Worm (Caenorhabditis elegans) whole organism, L3 larva: ENCODE results near the gene F16F9.4.

Experiments used
- R02D3.7 ChIP-seq: fragments of 150-350 bp; optimal IDR thresholded peaks from 2 replicates; lab custom pipeline; 2014; ENCODE audit warnings: missing biosample characterization, missing genetic modification characterization
- ama-1 ChIP-seq: fragments of 150-350 bp; optimal IDR thresholded peaks from 2 replicates; lab custom pipeline; 2018
- ceh-16 ChIP-seq: sonication (generic microtip); optimal IDR thresholded peaks from 2 replicates; lab custom pipeline; 2017; ENCODE audit warnings: missing biosample characterization, missing genetic modification characterization
- ceh-28 ChIP-seq: fragments of 150-350 bp; optimal IDR thresholded peaks from 2 replicates; lab custom pipeline; 2014; ENCODE audit warnings: missing biosample characterization, missing genetic modification reagents, missing genetic modification characterization
- daf-12 ChIP-seq: fragments of 150-350 bp; optimal IDR thresholded peaks from 2 replicates; lab custom pipeline; 2014; ENCODE audit warnings: missing biosample characterization, missing genetic modification reagents, missing genetic modification characterization
- egl-27 ChIP-seq: sonication (generic microtip); optimal IDR thresholded peaks from 4 replicates; lab custom pipeline; 2017; ENCODE audit warnings: missing biosample characterization, missing genetic modification reagents, missing genetic modification characterization
- egl-5 ChIP-seq: fragments of 150-350 bp; optimal IDR thresholded peaks from 2 replicates; lab custom pipeline; 2017; ENCODE audit warnings: missing biosample characterization, missing genetic modification reagents, missing genetic modification characterization, inconsistent platforms
- elt-1 ChIP-seq: fragments of 150-350 bp; optimal IDR thresholded peaks from 2 replicates; lab custom pipeline; 2014; ENCODE audit warnings: missing biosample characterization, missing genetic modification characterization
- elt-2 ChIP-seq: sonication (generic microtip); optimal IDR thresholded peaks from 2 replicates; lab custom pipeline; 2016; ENCODE audit warnings: missing genetic modification reagents, mild to moderate bottlenecking, missing genetic modification characterization, missing compliant biosample characterization
- elt-3 ChIP-seq, 3 experiments: fragments of 150-350 bp in 1 of 3; sonication (generic microtip) in 2 of 3; optimal IDR thresholded peaks; 2 replicates in 2 of 3; 4 replicates in 1 of 3; lab custom pipeline; 2014 to 2017; ENCODE audit warnings: missing biosample characterization in 3 of 3, missing genetic modification characterization in 3 of 3
- eor-1 ChIP-seq, 2 experiments: fragments of 150-350 bp; optimal IDR thresholded peaks; 2 replicates each; lab custom pipeline; 2014 to 2018; ENCODE audit warnings: missing biosample characterization in 2 of 2, missing genetic modification characterization in 2 of 2
- fkh-10 ChIP-seq: sonication (generic microtip); optimal IDR thresholded peaks from 2 replicates; lab custom pipeline; 2017; ENCODE audit warnings: missing biosample characterization, missing genetic modification reagents, missing genetic modification characterization
- fkh-2 ChIP-seq: fragments of 150-350 bp; optimal IDR thresholded peaks from 2 replicates; lab custom pipeline; 2014; ENCODE audit warnings: missing biosample characterization, missing genetic modification reagents, missing genetic modification characterization
- fos-1 ChIP-seq: fragments of 150-350 bp; optimal IDR thresholded peaks from 2 replicates; lab custom pipeline; 2014; ENCODE audit warnings: missing biosample characterization, missing genetic modification characterization
- hmg-11 ChIP-seq: sonication (generic microtip); optimal IDR thresholded peaks from 2 replicates; lab custom pipeline; 2016; ENCODE audit warnings: missing genetic modification characterization, missing compliant biosample characterization
- jun-1 ChIP-seq: fragments of 150-350 bp; optimal IDR thresholded peaks from 2 replicates; lab custom pipeline; 2014; ENCODE audit warnings: missing biosample characterization, missing genetic modification reagents, missing genetic modification characterization
- lin-15B ChIP-seq: fragments of 150-350 bp; optimal IDR thresholded peaks from 2 replicates; lab custom pipeline; 2014; ENCODE audit warnings: missing biosample characterization, missing genetic modification characterization
- lin-39 ChIP-seq: fragments of 150-350 bp; optimal IDR thresholded peaks from 2 replicates; lab custom pipeline; 2018; ENCODE audit warnings: missing biosample characterization, missing genetic modification reagents, missing genetic modification characterization
- lsy-12 ChIP-seq: sonication (generic microtip); optimal IDR thresholded peaks from 2 replicates; lab custom pipeline; 2016; ENCODE audit warnings: mild to moderate bottlenecking, missing genetic modification characterization, missing compliant biosample characterization
- mdl-1 ChIP-seq: fragments of 150-350 bp; optimal IDR thresholded peaks from 2 replicates; lab custom pipeline; 2014; ENCODE audit warnings: missing biosample characterization, missing genetic modification characterization
- mml-1 ChIP-seq: fragments of 150-350 bp; sonication (generic microtip); optimal IDR thresholded peaks from 3 replicates; lab custom pipeline; 2014; ENCODE audit warnings: missing biosample characterization, missing genetic modification characterization
- nhr-11 ChIP-seq: fragments of 150-350 bp; optimal IDR thresholded peaks from 2 replicates; lab custom pipeline; 2014; ENCODE audit warnings: missing biosample characterization, missing genetic modification characterization
- nhr-12 ChIP-seq: fragments of 150-350 bp; optimal IDR thresholded peaks from 2 replicates; lab custom pipeline; 2014; ENCODE audit warnings: missing biosample characterization, missing genetic modification characterization
- nhr-23 ChIP-seq: fragments of 150-350 bp; optimal IDR thresholded peaks from 2 replicates; lab custom pipeline; 2014; ENCODE audit warnings: missing biosample characterization, missing genetic modification reagents, missing genetic modification characterization
- nhr-237 ChIP-seq: fragments of 150-350 bp; optimal IDR thresholded peaks from 2 replicates; lab custom pipeline; 2014; ENCODE audit warnings: missing biosample characterization, missing genetic modification characterization
- nhr-43 ChIP-seq: sonication (generic microtip); optimal IDR thresholded peaks from 2 replicates; lab custom pipeline; 2016; ENCODE audit warnings: mild to moderate bottlenecking, missing genetic modification characterization, missing compliant biosample characterization; ENCODE audit not compliant: poor library complexity, severe bottlenecking
- nhr-76 ChIP-seq: fragments of 150-350 bp; sonication (generic microtip); optimal IDR thresholded peaks from 5 replicates; lab custom pipeline; 2014; ENCODE audit warnings: missing biosample characterization, missing genetic modification characterization
- pha-4 ChIP-seq: fragments of 150-350 bp; optimal IDR thresholded peaks from 2 replicates; lab custom pipeline; 2014; ENCODE audit warnings: missing biosample characterization, missing genetic modification reagents, missing genetic modification characterization
- pqm-1 ChIP-seq: fragments of 150-350 bp; optimal IDR thresholded peaks from 2 replicates; lab custom pipeline; 2017; ENCODE audit warnings: missing biosample characterization, missing genetic modification characterization, inconsistent platforms
- sea-2 ChIP-seq: fragments of 150-350 bp; sonication (generic microtip); optimal IDR thresholded peaks from 4 replicates; lab custom pipeline; 2014; ENCODE audit warnings: missing biosample characterization, missing genetic modification reagents, missing genetic modification characterization
- snpc-4 ChIP-seq: fragments of 150-350 bp; optimal IDR thresholded peaks from 2 replicates; lab custom pipeline; 2014; ENCODE audit warnings: missing biosample characterization, missing genetic modification characterization
- unc-39 ChIP-seq: sonication (generic microtip); optimal IDR thresholded peaks from 4 replicates; lab custom pipeline; 2017; ENCODE audit warnings: missing biosample characterization, missing genetic modification characterization

Gene F16F9.4

DNA sequence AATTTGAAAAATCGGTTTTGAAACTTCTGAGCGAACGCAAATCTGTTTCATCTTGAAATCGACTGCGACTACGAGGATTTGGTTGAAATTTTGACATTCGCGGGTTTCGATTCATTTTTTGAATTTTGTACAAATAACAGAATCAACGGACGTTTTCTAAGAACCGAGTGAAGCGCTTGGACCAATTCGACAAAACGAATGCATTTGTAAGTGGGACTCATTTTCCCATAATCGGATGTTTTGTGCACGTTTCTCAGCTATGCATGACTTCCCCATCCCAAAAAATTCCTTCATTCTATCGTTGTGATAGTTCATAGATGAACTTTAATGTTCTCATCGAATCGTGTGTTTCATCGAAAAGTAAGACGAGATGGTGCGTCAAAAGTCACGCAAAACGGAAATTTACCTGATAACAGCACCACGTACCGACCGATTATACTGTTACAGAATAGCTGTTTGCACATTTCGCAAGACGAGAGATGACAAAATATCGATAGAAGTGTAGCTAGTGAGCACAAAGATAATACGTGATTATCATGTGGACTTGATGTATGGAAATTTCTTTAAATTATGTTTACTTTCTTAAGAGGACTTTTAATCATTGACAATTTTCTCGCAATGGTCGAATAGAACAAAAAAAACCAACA lies 7.1 kb upstream of the F16F9.4 start, which contains the start of gene mec-10:
TSS of gene mec-10 (minus strand) at position 189 of the 647 bp plus-strand sequence.
- TF ChIP-seq ama-1 (no peak), pha-4 (tag; lab: Kevin White, UChicago) (peak; percentile 35), elt-2 (tag; lab: Kevin White, UChicago) (peak; percentile 91), fkh-10 (GFP tag; lab: Kevin White, UChicago) (no peak), pqm-1 (tag; lab: Kevin White, UChicago) (peak; percentile 97)

- TF ChIP-seq sea-2 = no peak
- TF ChIP-seq nhr-23 = peak; percentile 12
These were observed 807 bp upstream of the F16F9.4 start for ce11 chrX:8463889-8464444.

ce11 chrX:8460958-8461357 lies 2.2 kb downstream of the F16F9.4 start:
- TF ChIP-seq fos-1 (tag; lab: Kevin White, UChicago) (no peak), R02D3.7 (no peak), pqm-1 (tag; lab: Kevin White, UChicago) (no peak), nhr-23 (no peak), fkh-2 (tag; lab: Kevin White, UChicago) (no peak), mml-1 (no peak), eor-1 (tag; optimal IDR thresholded peaks at IDR 0.05; lab: Kevin White, UChicago) (no peak), jun-1 (tag; lab: Kevin White, UChicago) (no peak), mdl-1 (tag; lab: Kevin White, UChicago) (no peak), unc-39 (tag; lab: Kevin White, UChicago) (no peak), lin-39 (tag; lab: Kevin White, UChicago) (no peak), ceh-16 (no peak), egl-5 (no peak), elt-1 (no peak), nhr-76 (no peak), lsy-12 (tag; lab: Kevin White, UChicago) (no peak), nhr-43 (tag; lab: Kevin White, UChicago) (no peak), nhr-237 (tag; lab: Kevin White, UChicago) (no peak)

ce11 chrX:8459789-8460188 lies 3.4 kb downstream of the F16F9.4 start:
- no peak for TF ChIP-seq elt-3 (tag; optimal IDR thresholded peaks at IDR 0.05; lab: Kevin White, UChicago)
- no peak for TF ChIP-seq jun-1 (tag; lab: Kevin White, UChicago)

ce11 chrX:8457314-8457713 lies 5.8 kb downstream of the F16F9.4 start, which contains the start of gene F16F9.3:
Gene F16F9.3, plus strand, starts transcription at chrX:8457614.
- TF ChIP-seq hmg-11 (tag; lab: Kevin White, UChicago) (no peak), jun-1 (tag; lab: Kevin White, UChicago) (no peak), sea-2 (no peak), lin-15B (tag; lab: Kevin White, UChicago) (no peak), egl-27 (tag; lab: Kevin White, UChicago) (no peak), elt-1 (no peak), snpc-4 (tag; lab: Kevin White, UChicago) (no peak), elt-2 (tag; lab: Kevin White, UChicago) (no peak), pqm-1 (tag; lab: Kevin White, UChicago) (no peak)
- TF ChIP-seq, all 47 proteins: peak for 0

ce11 chrX:8455590-8456166 lies 7.5 kb downstream of the F16F9.4 start, which contains the start of gene dpy-6:
Gene dpy-6, minus strand, starts transcription at chrX:8455640.
- no peak for TF ChIP-seq mml-1
- TF ChIP-seq nhr-12 (tag; lab: Kevin White, UChicago) = no peak
- TF ChIP-seq egl-27 (tag; lab: Kevin White, UChicago) = no peak
- TF ChIP-seq elt-3 (tag; optimal IDR thresholded peaks at IDR 0.05; lab: Kevin White, UChicago) = peak in 1 of 3 experiments; percentile 65
- TF ChIP-seq ceh-28 = no peak
- TF ChIP-seq nhr-237 (tag; lab: Kevin White, UChicago) = no peak
- TF ChIP-seq ceh-16 = no peak
- no peak for TF ChIP-seq nhr-11 (tag; lab: Kevin White, UChicago)
- TF ChIP-seq egl-5 = no peak
- TF ChIP-seq mdl-1 (tag; lab: Kevin White, UChicago) = no peak
- TF ChIP-seq nhr-76 = no peak
- TF ChIP-seq fkh-2 (tag; lab: Kevin White, UChicago) = no peak
- TF ChIP-seq daf-12 (tag; lab: Kevin White, UChicago) = no peak
- TF ChIP-seq nhr-23 = peak; percentile 36
